Worm (Caenorhabditis elegans) whole organism, late embryonic: ENCODE results near the gene E01G4.3.

Experiments used
- F13H6.1 ChIP-seq: sonication (generic microtip); optimal IDR thresholded peaks from 2 replicates; lab custom pipeline; 2016; ENCODE audit warnings: missing genetic modification characterization, missing compliant biosample characterization
- K02D7.2 ChIP-seq: sonication (generic microtip); optimal IDR thresholded peaks from 2 replicates; lab custom pipeline; 2017; ENCODE audit warnings: mild to moderate bottlenecking, missing genetic modification characterization, missing compliant biosample characterization
- T23F11.4 ChIP-seq: fragments of 200-800 bp; sonication (Bioruptor generic); optimal IDR thresholded peaks from 2 replicates; lab custom pipeline; 2018; ENCODE audit warnings: mild to moderate bottlenecking, missing genetic modification characterization, missing compliant biosample characterization
- ahr-1 ChIP-seq: sonication (generic microtip); optimal IDR thresholded peaks from 2 replicates; lab custom pipeline; 2016; ENCODE audit warnings: missing genetic modification characterization, missing compliant biosample characterization
- ama-1 ChIP-seq: fragments of 150-350 bp; optimal IDR thresholded peaks from 2 replicates; lab custom pipeline; 2014
- ceh-14 ChIP-seq: sonication (generic microtip); optimal IDR thresholded peaks from 2 replicates; lab custom pipeline; 2016; ENCODE audit warnings: missing genotype, missing genetic modification characterization, missing compliant biosample characterization
- ceh-18 ChIP-seq: sonication (generic microtip); optimal IDR thresholded peaks from 2 replicates; lab custom pipeline; 2016; ENCODE audit warnings: missing genetic modification characterization, missing compliant biosample characterization
- ceh-22 ChIP-seq: sonication (generic microtip); optimal IDR thresholded peaks from 2 replicates; lab custom pipeline; 2017; ENCODE audit warnings: missing biosample characterization, missing genetic modification characterization
- ceh-30 ChIP-seq: fragments of 150-350 bp; optimal IDR thresholded peaks from 2 replicates; lab custom pipeline; 2014; ENCODE audit warnings: missing biosample characterization, missing genetic modification characterization
- ceh-31 ChIP-seq: sonication (generic microtip); optimal IDR thresholded peaks from 2 replicates; lab custom pipeline; 2016; ENCODE audit warnings: missing genetic modification characterization, missing compliant biosample characterization
- ceh-34 ChIP-seq: sonication (generic microtip); optimal IDR thresholded peaks from 2 replicates; lab custom pipeline; 2016; ENCODE audit warnings: mild to moderate bottlenecking, missing genetic modification characterization, missing compliant biosample characterization
- ceh-45 ChIP-seq: fragments of 200-800 bp; sonication (Bioruptor generic); IDR thresholded peaks from 2 replicates; pipeline ENCODE4 v1.3.6; 2022; ENCODE audit warnings: missing genetic modification reagents, missing genetic modification characterization, missing compliant biosample characterization
- ceh-48 ChIP-seq: sonication (generic microtip); optimal IDR thresholded peaks from 2 replicates; lab custom pipeline; 2016; ENCODE audit warnings: missing genetic modification characterization, inconsistent platforms, missing compliant biosample characterization
- ceh-6 ChIP-seq: fragments of 200-800 bp; sonication (Bioruptor generic); optimal IDR thresholded peaks from 2 replicates; lab custom pipeline; 2018; ENCODE audit warnings: mild to moderate bottlenecking, missing genetic modification characterization, missing compliant biosample characterization
- ceh-9 ChIP-seq: sonication (generic microtip); optimal IDR thresholded peaks from 2 replicates; lab custom pipeline; 2016; ENCODE audit warnings: mild to moderate bottlenecking, missing genetic modification characterization, inconsistent platforms, missing compliant biosample characterization
- che-1 ChIP-seq: sonication (generic microtip); optimal IDR thresholded peaks from 2 replicates; lab custom pipeline; 2016; ENCODE audit warnings: mild to moderate bottlenecking, missing genetic modification characterization, missing compliant biosample characterization
- dmd-4 ChIP-seq: sonication (generic microtip); optimal IDR thresholded peaks from 2 replicates; lab custom pipeline; 2016; ENCODE audit warnings: borderline replicate concordance, missing genetic modification characterization, missing compliant biosample characterization
- dve-1 ChIP-seq: sonication (generic microtip); optimal IDR thresholded peaks from 2 replicates; lab custom pipeline; 2017; ENCODE audit warnings: antibody characterized with exemption, mild to moderate bottlenecking, missing genetic modification characterization, missing compliant biosample characterization
- elt-2 ChIP-seq: sonication (generic microtip); optimal IDR thresholded peaks from 2 replicates; lab custom pipeline; 2016; ENCODE audit warnings: missing genetic modification reagents, missing genetic modification characterization, missing compliant biosample characterization
- elt-4 ChIP-seq: sonication (generic microtip); optimal IDR thresholded peaks from 2 replicates; lab custom pipeline; 2016; ENCODE audit warnings: missing genetic modification characterization, missing compliant biosample characterization
- ets-4 ChIP-seq: sonication (generic microtip); optimal IDR thresholded peaks from 2 replicates; lab custom pipeline; 2016; ENCODE audit warnings: missing genetic modification characterization, missing compliant biosample characterization
- eyg-1 ChIP-seq: sonication (generic microtip); optimal IDR thresholded peaks from 2 replicates; lab custom pipeline; 2016; ENCODE audit warnings: missing genotype, missing genetic modification characterization, missing compliant biosample characterization
- fax-1 ChIP-seq: sonication (generic microtip); optimal IDR thresholded peaks from 2 replicates; lab custom pipeline; 2016; ENCODE audit warnings: missing genotype, missing genetic modification characterization, missing compliant biosample characterization
- fkh-10 ChIP-seq: fragments of 150-350 bp; optimal IDR thresholded peaks from 2 replicates; lab custom pipeline; 2014; ENCODE audit warnings: missing biosample characterization, missing genetic modification reagents, missing genetic modification characterization
- hlh-6 ChIP-seq: sonication (generic microtip); optimal IDR thresholded peaks from 2 replicates; lab custom pipeline; 2016; ENCODE audit warnings: missing genotype, missing genetic modification characterization, missing compliant biosample characterization
- lin-11 ChIP-seq: fragments of 200-800 bp; sonication (Bioruptor generic); optimal IDR thresholded peaks from 2 replicates; lab custom pipeline; 2018; ENCODE audit warnings: mild to moderate bottlenecking, missing genetic modification characterization, missing compliant biosample characterization
- madf-2 ChIP-seq: sonication (generic microtip); optimal IDR thresholded peaks from 2 replicates; lab custom pipeline; 2017; ENCODE audit warnings: missing genetic modification characterization, missing compliant biosample characterization
- nfya-1 ChIP-seq: sonication (generic microtip); optimal IDR thresholded peaks from 2 replicates; lab custom pipeline; 2017; ENCODE audit warnings: missing genetic modification characterization, mild to moderate bottlenecking, missing compliant biosample characterization, antibody characterized with exemption, moderate library complexity
- nhr-232 ChIP-seq: sonication (generic microtip); optimal IDR thresholded peaks from 2 replicates; lab custom pipeline; 2016; ENCODE audit warnings: missing genetic modification characterization, missing compliant biosample characterization
- npax-4 ChIP-seq: sonication (generic microtip); optimal IDR thresholded peaks from 2 replicates; lab custom pipeline; 2016; ENCODE audit warnings: missing genetic modification characterization, missing compliant biosample characterization
- odd-2 ChIP-seq: sonication (generic microtip); optimal IDR thresholded peaks from 2 replicates; lab custom pipeline; 2017; ENCODE audit warnings: antibody characterized with exemption, mild to moderate bottlenecking, missing genetic modification characterization, missing compliant biosample characterization
- pag-3 ChIP-seq: sonication (generic microtip); optimal IDR thresholded peaks from 2 replicates; lab custom pipeline; 2016; ENCODE audit warnings: missing compliant biosample characterization, missing genetic modification characterization, borderline replicate concordance
- pat-9 ChIP-seq: fragments of 200-800 bp; sonication (Bioruptor generic); optimal IDR thresholded peaks from 2 replicates; lab custom pipeline; 2018; ENCODE audit warnings: mild to moderate bottlenecking, missing genetic modification characterization, moderate library complexity, missing compliant biosample characterization
- pax-1 ChIP-seq: fragments of 150-350 bp; optimal IDR thresholded peaks from 2 replicates; lab custom pipeline; 2014; ENCODE audit warnings: missing biosample characterization, missing genetic modification characterization
- pha-2 ChIP-seq: sonication (generic microtip); optimal IDR thresholded peaks from 2 replicates; lab custom pipeline; 2017; ENCODE audit warnings: mild to moderate bottlenecking, missing genetic modification characterization, missing compliant biosample characterization
- ref-2 ChIP-seq: sonication (generic microtip); optimal IDR thresholded peaks from 2 replicates; lab custom pipeline; 2016; ENCODE audit warnings: missing genetic modification characterization, missing compliant biosample characterization
- rnt-1 ChIP-seq: sonication (generic microtip); optimal IDR thresholded peaks from 2 replicates; lab custom pipeline; 2016; ENCODE audit warnings: missing genetic modification characterization, missing compliant biosample characterization
- sdc-2 ChIP-seq: sonication (generic microtip); optimal IDR thresholded peaks from 2 replicates; lab custom pipeline; 2016; ENCODE audit warnings: missing genotype, missing genetic modification characterization, missing compliant biosample characterization
- tbx-2 ChIP-seq: sonication (generic microtip); optimal IDR thresholded peaks from 2 replicates; lab custom pipeline; 2016; ENCODE audit warnings: missing genetic modification characterization, missing compliant biosample characterization
- tbx-7 ChIP-seq: sonication (generic microtip); optimal IDR thresholded peaks from 2 replicates; lab custom pipeline; 2016; ENCODE audit warnings: missing genotype, missing genetic modification characterization, missing compliant biosample characterization
- ttx-3 ChIP-seq: sonication (generic microtip); optimal IDR thresholded peaks from 2 replicates; lab custom pipeline; 2016; ENCODE audit warnings: missing genetic modification reagents, missing genetic modification characterization, missing compliant biosample characterization
- unc-42 ChIP-seq: sonication (generic microtip); optimal IDR thresholded peaks from 2 replicates; lab custom pipeline; 2016; ENCODE audit warnings: missing genotype, missing genetic modification characterization, missing compliant biosample characterization
- unc-55 ChIP-seq: sonication (generic microtip); optimal IDR thresholded peaks from 2 replicates; lab custom pipeline; 2017; ENCODE audit warnings: missing biosample characterization, missing genetic modification reagents, missing genetic modification characterization
- zip-5 ChIP-seq: sonication (generic microtip); optimal IDR thresholded peaks from 2 replicates; lab custom pipeline; 2016; ENCODE audit warnings: missing genetic modification characterization, missing compliant biosample characterization

The E01G4.3 gene

ce11 chrII:13460592-13461395 is 8.6 kb downstream of the E01G4.3 start, which contains the start of gene pqn-27:
Gene pqn-27 (minus strand): TSS chrII:13460642.
- TF ChIP-seq fax-1 (tag; lab: Kevin White, UChicago) (no peak), ama-1 (peak; percentile 84), ceh-45 (no peak), pag-3 (tag; lab: Kevin White, UChicago) (no peak), unc-42 (tag; lab: Kevin White, UChicago) (peak; percentile 30), T23F11.4 (no peak), ahr-1 (tag; lab: Kevin White, UChicago) (no peak), elt-4 (tag; lab: Kevin White, UChicago) (no peak), pax-1 (peak; percentile 47), tbx-7 (tag; lab: Kevin White, UChicago) (no peak), nfya-1 (peak; percentile 37), ceh-22 (tag; lab: Kevin White, UChicago) (no peak), sdc-2 (no peak), lin-11 (tag; lab: Kevin White, UChicago) (no peak), ceh-30 (tag; lab: Kevin White, UChicago) (peak; percentile 19), dve-1 (tag; lab: Kevin White, UChicago) (peak; percentile 18), K02D7.2 (tag; lab: Kevin White, UChicago) (no peak), elt-2 (tag; lab: Kevin White, UChicago) (peak; percentile 41)
- TF ChIP-seq, all 69 proteins: peak for 7

DNA sequence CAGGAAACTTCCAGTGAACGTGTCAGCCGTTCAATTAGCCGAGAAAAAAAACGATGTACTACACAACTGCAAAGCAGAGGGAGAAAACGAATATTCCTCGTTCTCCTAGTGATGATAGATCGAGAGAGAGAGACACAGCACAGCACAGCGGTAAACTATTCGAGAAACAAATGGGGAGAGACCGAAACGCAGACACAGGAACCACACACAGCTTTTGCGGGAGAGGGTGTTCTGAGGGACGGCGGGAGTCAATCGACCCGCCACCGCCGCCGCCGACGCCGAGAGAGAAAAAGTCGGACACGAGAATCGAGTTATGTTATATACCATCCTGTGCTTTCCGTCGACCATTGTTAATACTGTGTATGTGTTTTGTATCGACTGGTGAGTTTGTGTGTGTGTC is 12.8 kb downstream of the E01G4.3 start:
- TF ChIP-seq pha-2 (tag; lab: Kevin White, UChicago), result no peak
- no peak for TF ChIP-seq fkh-10 (GFP tag; lab: Kevin White, UChicago)
- no peak for TF ChIP-seq npax-4 (tag; lab: Kevin White, UChicago)
- TF ChIP-seq elt-4 (tag; lab: Kevin White, UChicago), result no peak
- TF ChIP-seq ceh-9 (tag; lab: Kevin White, UChicago), result no peak
- peak; percentile 50 for TF ChIP-seq tbx-2
- peak; percentile 72 for TF ChIP-seq ref-2 (tag; lab: Kevin White, UChicago)
- TF ChIP-seq pag-3 (tag; lab: Kevin White, UChicago), result no peak
- TF ChIP-seq F13H6.1, result no peak
- no peak for TF ChIP-seq madf-2 (tag; lab: Kevin White, UChicago)
- peak; percentile 5 for TF ChIP-seq unc-42 (tag; lab: Kevin White, UChicago)
- peak; percentile 34 for TF ChIP-seq hlh-6
- no peak for TF ChIP-seq che-1
- peak; percentile 45 for TF ChIP-seq rnt-1
- no peak for TF ChIP-seq ttx-3 (tag; lab: Kevin White, UChicago)
- TF ChIP-seq zip-5 (tag; lab: Kevin White, UChicago), result no peak
- TF ChIP-seq ceh-34 (tag; lab: Kevin White, UChicago), result peak; percentile 54
- no peak for TF ChIP-seq odd-2
- no peak for TF ChIP-seq K02D7.2 (tag; lab: Kevin White, UChicago)
- no peak for TF ChIP-seq lin-11 (tag; lab: Kevin White, UChicago)
- no peak for TF ChIP-seq ceh-14
- TF ChIP-seq unc-55 (GFP tag; lab: Kevin White, UChicago), result peak; percentile 4
- no peak for TF ChIP-seq ceh-6 (GFP tag; lab: Kevin White, UChicago)
- no peak for TF ChIP-seq dmd-4 (tag; lab: Kevin White, UChicago)
- TF ChIP-seq ceh-31 (tag; lab: Kevin White, UChicago), result peak; percentile 24
- no peak for TF ChIP-seq elt-2 (tag; lab: Kevin White, UChicago)
- TF ChIP-seq sdc-2, result no peak
- TF ChIP-seq pat-9 (tag; lab: Kevin White, UChicago), result no peak
- TF ChIP-seq eyg-1, result no peak
- no peak for TF ChIP-seq ceh-48 (tag; lab: Kevin White, UChicago)
- no peak for TF ChIP-seq tbx-7 (tag; lab: Kevin White, UChicago)
- no peak for TF ChIP-seq ets-4 (tag; lab: Kevin White, UChicago)
- no peak for TF ChIP-seq dve-1 (tag; lab: Kevin White, UChicago)
- no peak for TF ChIP-seq T23F11.4
- TF ChIP-seq nhr-232 (tag; lab: Kevin White, UChicago), result no peak
- TF ChIP-seq nfya-1, result peak; percentile 64
- peak; percentile 54 for TF ChIP-seq ceh-18 (tag; lab: Kevin White, UChicago)
